Fruit fly (Drosophila melanogaster): ENCODE data around the gene GABA-B-R1.

Gene GABA-B-R1

dm6 chr2L:15065663-15066062 lies 49.5 kb downstream of the GABA-B-R1 start:
- TF ChIP-seq exex (tag; optimal IDR thresholded peaks at IDR 0.05) (peak; percentile 84), CG10543 (GFP tag; optimal IDR thresholded peaks at IDR 0.05) (peak; percentile 62), fd102C (GFP tag; optimal IDR thresholded peaks at IDR 0.05) (no peak), CG9817 (tag; optimal IDR thresholded peaks at IDR 0.05) (no peak), tin (GFP tag; optimal IDR thresholded peaks at IDR 0.05) (no peak), CG12071 (GFP tag; optimal IDR thresholded peaks at IDR 0.05) (no peak), ttk (GFP tag; IDR thresholded peaks at IDR 0.05) (peak; percentile 24; the same call in 1 of the 2 replicates), CG13296 (GFP tag; optimal IDR thresholded peaks at IDR 0.05) (no peak), CG31441 (GFP tag; IDR thresholded peaks at IDR 0.05) (no peak), sug (tag; optimal IDR thresholded peaks at IDR 0.05) (peak; percentile 97), Usf (GFP tag; optimal IDR thresholded peaks at IDR 0.05) (no peak), nau (GFP tag; optimal IDR thresholded peaks at IDR 0.05) (no peak), sd (tag; optimal IDR thresholded peaks at IDR 0.05) (peak; percentile 85), so (GFP tag; IDR thresholded peaks at IDR 0.05) (no peak), wek (GFP tag; optimal IDR thresholded peaks at IDR 0.05) (no peak), ci (GFP tag; IDR thresholded peaks at IDR 0.05) (peak; percentile 54; the same call in 1 of the 3 replicates), CG2199 (GFP tag; IDR thresholded peaks at IDR 0.05) (peak; percentile 93), cwo (GFP tag; optimal IDR thresholded peaks at IDR 0.05) (peak; percentile 17), aop (GFP tag; IDR thresholded peaks at IDR 0.05) (no peak), NC2β (GFP tag; optimal IDR thresholded peaks at IDR 0.05) (no peak), CG13123 (GFP tag; optimal IDR thresholded peaks at IDR 0.05) (no peak), ranshi (GFP tag; IDR thresholded peaks at IDR 0.05) (no peak), NK7.1 (GFP tag; optimal IDR thresholded peaks at IDR 0.05) (no peak), HLHmδ (GFP tag; optimal IDR thresholded peaks at IDR 0.05) (no peak), D19A (tag; optimal IDR thresholded peaks at IDR 0.05) (peak; percentile 12), CG8924 (tag; optimal IDR thresholded peaks at IDR 0.05) (no peak), CG16779 (GFP tag; IDR thresholded peaks at IDR 0.05) (0 out of 2 replicates have a peak, but pooled peaks have one; percentile 51), Camta (GFP tag; optimal IDR thresholded peaks at IDR 0.05) (no peak), unc-4 (GFP tag; IDR thresholded peaks at IDR 0.05; ENCODE audit: partially characterized antibody) (no peak), CG30431 (GFP tag; optimal IDR thresholded peaks at IDR 0.05) (no peak), chn (GFP tag; optimal IDR thresholded peaks at IDR 0.05) (no peak), fru (optimal IDR thresholded peaks at IDR 0.05) (no peak), CG3838 (GFP tag; optimal IDR thresholded peaks at IDR 0.05) (no peak), CG10274 (GFP tag; optimal IDR thresholded peaks at IDR 0.05) (no peak), kah (GFP tag; optimal IDR thresholded peaks at IDR 0.05) (no peak), Poxn (GFP tag; IDR thresholded peaks at IDR 0.05) (no peak), pros (GFP tag; optimal IDR thresholded peaks at IDR 0.05) (peak; percentile 26), CG15514 (GFP tag; optimal IDR thresholded peaks at IDR 0.05) (peak; percentile 4), Gug (GFP tag; IDR thresholded peaks at IDR 0.05) (no peak), CG14441 (GFP tag; IDR thresholded peaks at IDR 0.05) (no peak), HLH3B (GFP tag; IDR thresholded peaks at IDR 0.05) (no peak), CG17612 (GFP tag; IDR thresholded peaks at IDR 0.05) (no peak), CG2116 (GFP tag; optimal IDR thresholded peaks at IDR 0.05) (no peak), CG12769 (tag; optimal IDR thresholded peaks at IDR 0.05) (peak; percentile 97), CG42726 (GFP tag; IDR thresholded peaks at IDR 0.05; ENCODE audit: partially characterized antibody) (0 out of 2 replicates have a peak, but pooled peaks have one; percentile 4), al (GFP tag; IDR thresholded peaks at IDR 0.05) (no peak), Atf-2 (GFP tag; optimal IDR thresholded peaks at IDR 0.05) (no peak), CG12219 (GFP tag; optimal IDR thresholded peaks at IDR 0.05) (no peak), trem (tag; optimal IDR thresholded peaks at IDR 0.05) (no peak), CkIIα-i1 (GFP tag; IDR thresholded peaks at IDR 0.05) (no peak), CG7372 (GFP tag; IDR thresholded peaks at IDR 0.05) (no peak), Fer2 (tag; optimal IDR thresholded peaks at IDR 0.05) (no peak)
